In genomic region chr2L:12529949-12530849, dm6 we compare ENCODE assay signal across 1 fruit fly cellular context.
TF ChIP-seq lines count a peak whose summit lies in the region.

No protein-coding gene starts in this region.

TF ChIP-seq in whole organism, embryonic, 481 proteins besides CTCF, POLR2A, EP300 and RAD21 (continued from another document):
- TF ChIP-seq Hr51 (GFP tag; optimal IDR thresholded peaks at IDR 0.05; lab: Kevin White, UChicago) (peak in 1 of 2 experiments; percentile 67), CG31388 (GFP tag; optimal IDR thresholded peaks at IDR 0.05; lab: Kevin White, UChicago) (no peak), CG6689 (GFP tag; IDR thresholded peaks at IDR 0.05; lab: Robert Waterston, UW) (peak; percentile 47; the same call in 1 of the 2 replicates), Fer1 (GFP tag; optimal IDR thresholded peaks at IDR 0.05; lab: Kevin White, UChicago) (no peak), CG3838 (GFP tag; optimal IDR thresholded peaks at IDR 0.05; lab: Kevin White, UChicago) (no peak), gro (GFP tag; optimal IDR thresholded peaks at IDR 0.05; lab: Kevin White, UChicago) (no peak), Taf1 (GFP tag; IDR thresholded peaks at IDR 0.05; lab: Robert Waterston, UW) (no peak), CG10654 (GFP tag; optimal IDR thresholded peaks at IDR 0.05; lab: Kevin White, UChicago) (no peak), Lim3 (GFP tag; IDR thresholded peaks at IDR 0.05; lab: Robert Waterston, UW) (no peak), Trl (optimal IDR thresholded peaks at IDR 0.05; lab: Kevin White, UChicago) (no peak), Trl (GFP tag; optimal IDR thresholded peaks at IDR 0.05; lab: Kevin White, UChicago) (no peak), Hmr (GFP tag; optimal IDR thresholded peaks at IDR 0.05; lab: Kevin White, UChicago) (no peak), grn (GFP tag; optimal IDR thresholded peaks at IDR 0.05; lab: Kevin White, UChicago) (no peak), CG8359 (GFP tag; optimal IDR thresholded peaks at IDR 0.05; lab: Kevin White, UChicago; ENCODE audit: borderline replicate concordance) (no peak), Oaz (GFP tag; IDR thresholded peaks at IDR 0.05; lab: Robert Waterston, UW) (no peak), fd96Cb (tag; optimal IDR thresholded peaks at IDR 0.05; lab: Kevin White, UChicago) (peak; percentile 40), Jarid2 (GFP tag; optimal IDR thresholded peaks at IDR 0.05; lab: Kevin White, UChicago) (no peak), ems (GFP tag; optimal IDR thresholded peaks at IDR 0.05; lab: Kevin White, UChicago) (no peak), sd (tag; optimal IDR thresholded peaks at IDR 0.05; lab: Kevin White, UChicago) (no peak), Lpt (GFP tag; optimal IDR thresholded peaks at IDR 0.05; lab: Kevin White, UChicago) (no peak), lola (GFP tag; optimal IDR thresholded peaks at IDR 0.05; lab: Kevin White, UChicago) (peak in 1 of 3 experiments; percentile 11), CG34422 (GFP tag; IDR thresholded peaks at IDR 0.05; lab: Robert Waterston, UW) (no peak), dmrt11E (tag; optimal IDR thresholded peaks at IDR 0.05; lab: Kevin White, UChicago) (no peak), CG15479 (GFP tag; optimal IDR thresholded peaks at IDR 0.05; lab: Kevin White, UChicago) (no peak), dpn (GFP tag; optimal IDR thresholded peaks at IDR 0.05; lab: Kevin White, UChicago) (peak in 1 of 2 experiments; percentile 3), CG1233 (GFP tag; optimal IDR thresholded peaks at IDR 0.05; lab: Kevin White, UChicago) (no peak), Deaf1 (tag; optimal IDR thresholded peaks at IDR 0.05; lab: Kevin White, UChicago) (no peak), HLH54F (GFP tag; optimal IDR thresholded peaks at IDR 0.05; lab: Kevin White, UChicago) (no peak), yki (optimal IDR thresholded peaks at IDR 0.05; lab: Kevin White, UChicago) (no peak), cad (GFP tag; optimal IDR thresholded peaks at IDR 0.05; lab: Kevin White, UChicago) (no peak), Nf-YB (GFP tag; optimal IDR thresholded peaks at IDR 0.05; lab: Kevin White, UChicago) (no peak), zf30C (GFP tag; optimal IDR thresholded peaks at IDR 0.05; lab: Kevin White, UChicago) (no peak), CG3726 (GFP tag; IDR thresholded peaks at IDR 0.05; lab: Robert Waterston, UW) (no peak), CG17186 (GFP tag; optimal IDR thresholded peaks at IDR 0.05; lab: Kevin White, UChicago) (no peak), CG3407 (GFP tag; optimal IDR thresholded peaks at IDR 0.05; lab: Kevin White, UChicago) (no peak), CG3065 (GFP tag; optimal IDR thresholded peaks at IDR 0.05; lab: Kevin White, UChicago) (no peak), Neu2 (GFP tag; optimal IDR thresholded peaks at IDR 0.05; lab: Kevin White, UChicago; ENCODE audit: borderline replicate concordance) (no peak), CG11085 (GFP tag; IDR thresholded peaks at IDR 0.05; lab: Robert Waterston, UW) (no peak), Hr39 (optimal IDR thresholded peaks at IDR 0.05; lab: Kevin White, UChicago) (no peak), CG12659 (GFP tag; optimal IDR thresholded peaks at IDR 0.05; lab: Kevin White, UChicago) (no peak), klu (GFP tag; IDR thresholded peaks at IDR 0.05; lab: Robert Waterston, UW) (no peak), trh (GFP tag; optimal IDR thresholded peaks at IDR 0.05; lab: Kevin White, UChicago) (no peak), H2.0 (GFP tag; IDR thresholded peaks at IDR 0.05; lab: Robert Waterston, UW) (no peak), da (GFP tag; optimal IDR thresholded peaks at IDR 0.05; lab: Kevin White, UChicago) (no peak), CG34224 (GFP tag; IDR thresholded peaks at IDR 0.05; lab: Robert Waterston, UW; ENCODE audit: partially characterized antibody) (no peak), Sry-δ (GFP tag; optimal IDR thresholded peaks at IDR 0.05; lab: Kevin White, UChicago) (no peak), CG4854 (GFP tag; optimal IDR thresholded peaks at IDR 0.05; lab: Kevin White, UChicago) (no peak), Side (GFP tag; optimal IDR thresholded peaks at IDR 0.05; lab: Kevin White, UChicago) (no peak), pita (GFP tag; optimal IDR thresholded peaks at IDR 0.05; lab: Kevin White, UChicago) (no peak), psq (GFP tag; optimal IDR thresholded peaks at IDR 0.05; lab: Kevin White, UChicago) (no peak), gcm2 (GFP tag; optimal IDR thresholded peaks at IDR 0.05; lab: Kevin White, UChicago) (no peak), C15 (GFP tag; IDR thresholded peaks at IDR 0.05; lab: Robert Waterston, UW) (no peak), CG2199 (GFP tag; IDR thresholded peaks at IDR 0.05; lab: Robert Waterston, UW) (no peak), CG10543 (GFP tag; optimal IDR thresholded peaks at IDR 0.05; lab: Kevin White, UChicago) (peak; percentile 14), CG2889 (GFP tag; IDR thresholded peaks at IDR 0.05; lab: Robert Waterston, UW) (no peak), CG12155 (GFP tag; optimal IDR thresholded peaks at IDR 0.05; lab: Kevin White, UChicago) (no peak), sr (GFP tag; IDR thresholded peaks at IDR 0.05; lab: Robert Waterston, UW) (no peak), ssp (GFP tag; IDR thresholded peaks at IDR 0.05; lab: Robert Waterston, UW) (no peak), cwo (GFP tag; optimal IDR thresholded peaks at IDR 0.05; lab: Kevin White, UChicago) (no peak), Doc3 (GFP tag; IDR thresholded peaks at IDR 0.05; lab: Robert Waterston, UW; ENCODE audit: partially characterized antibody) (no peak), kay (GFP tag; optimal IDR thresholded peaks at IDR 0.05; lab: Kevin White, UChicago) (no peak), abd-A (tag; optimal IDR thresholded peaks at IDR 0.05; lab: Kevin White, UChicago) (peak; percentile 56), ttk (GFP tag; IDR thresholded peaks at IDR 0.05; lab: Robert Waterston, UW) (no peak), CG13775 (GFP tag; optimal IDR thresholded peaks at IDR 0.05; lab: Kevin White, UChicago) (no peak), ara (GFP tag; IDR thresholded peaks at IDR 0.05; lab: Robert Waterston, UW) (no peak), Eip74EF (GFP tag; optimal IDR thresholded peaks at IDR 0.05; lab: Kevin White, UChicago) (no peak), Ets97D (GFP tag; optimal IDR thresholded peaks at IDR 0.05; lab: Kevin White, UChicago) (no peak), CG4424 (GFP tag; optimal IDR thresholded peaks at IDR 0.05; lab: Kevin White, UChicago) (peak; percentile 25), Lhr (GFP tag; optimal IDR thresholded peaks at IDR 0.05; lab: Kevin White, UChicago) (no peak), Hmx (GFP tag; optimal IDR thresholded peaks at IDR 0.05; lab: Kevin White, UChicago) (no peak), CG10321 (GFP tag; IDR thresholded peaks at IDR 0.05; lab: Robert Waterston, UW) (no peak), CG7357 (GFP tag; IDR thresholded peaks at IDR 0.05; lab: Robert Waterston, UW) (no peak), exex (tag; optimal IDR thresholded peaks at IDR 0.05; lab: Kevin White, UChicago) (no peak), onecut (GFP tag; IDR thresholded peaks at IDR 0.05; lab: Robert Waterston, UW) (no peak), fd3F (GFP tag; optimal IDR thresholded peaks at IDR 0.05; lab: Kevin White, UChicago) (no peak), Aef1 (GFP tag; IDR thresholded peaks at IDR 0.05; lab: Robert Waterston, UW) (no peak), crp (GFP tag; optimal IDR thresholded peaks at IDR 0.05; lab: Kevin White, UChicago) (no peak), fru (optimal IDR thresholded peaks at IDR 0.05; lab: Kevin White, UChicago) (no peak), Ada2b (GFP tag; IDR thresholded peaks at IDR 0.05; lab: Robert Waterston, UW) (no peak), Dek (tag; optimal IDR thresholded peaks at IDR 0.05; lab: Kevin White, UChicago) (no peak), Kr (GFP tag; optimal IDR thresholded peaks at IDR 0.05; lab: Kevin White, UChicago) (no peak), CG9817 (tag; optimal IDR thresholded peaks at IDR 0.05; lab: Kevin White, UChicago) (no peak), crol (GFP tag; IDR thresholded peaks at IDR 0.05; lab: Robert Waterston, UW) (peak; percentile 83), HLHmδ (GFP tag; optimal IDR thresholded peaks at IDR 0.05; lab: Kevin White, UChicago) (no peak), gcm (GFP tag; optimal IDR thresholded peaks at IDR 0.05; lab: Kevin White, UChicago) (no peak), Bdp1 (GFP tag; optimal IDR thresholded peaks at IDR 0.05; lab: Kevin White, UChicago) (no peak), vnd (GFP tag; IDR thresholded peaks at IDR 0.05; lab: Robert Waterston, UW; ENCODE audit: partially characterized antibody) (no peak), CG6175 (GFP tag; IDR thresholded peaks at IDR 0.05; lab: Robert Waterston, UW) (no peak), CG11093 (GFP tag; IDR thresholded peaks at IDR 0.05; lab: Robert Waterston, UW) (no peak), Xrp1 (GFP tag; IDR thresholded peaks at IDR 0.05; lab: Robert Waterston, UW) (no peak), CG9876 (GFP tag; optimal IDR thresholded peaks at IDR 0.05; lab: Kevin White, UChicago) (no peak), CG6254 (GFP tag; optimal IDR thresholded peaks at IDR 0.05; lab: Kevin White, UChicago) (no peak), ci (GFP tag; IDR thresholded peaks at IDR 0.05; lab: Robert Waterston, UW) (no peak), en (GFP tag; optimal IDR thresholded peaks at IDR 0.05; lab: Kevin White, UChicago) (no peak), Dref (GFP tag; IDR thresholded peaks at IDR 0.05; lab: Robert Waterston, UW) (no peak), Atf6 (GFP tag; IDR thresholded peaks at IDR 0.05; lab: Robert Waterston, UW) (peak; percentile 34; the same call in 1 of the 2 replicates), dmrt99B (tag; optimal IDR thresholded peaks at IDR 0.05; lab: Kevin White, UChicago) (peak; percentile 59), CG4820 (GFP tag; optimal IDR thresholded peaks at IDR 0.05; lab: Kevin White, UChicago) (no peak), hbn (GFP tag; IDR thresholded peaks at IDR 0.05; lab: Robert Waterston, UW; ENCODE audit: partially characterized antibody) (no peak), ab (GFP tag; optimal IDR thresholded peaks at IDR 0.05; lab: Kevin White, UChicago) (no peak), YL-1 (GFP tag; optimal IDR thresholded peaks at IDR 0.05; lab: Kevin White, UChicago) (no peak), bbx (GFP tag; IDR thresholded peaks at IDR 0.05; lab: Robert Waterston, UW; ENCODE audit: partially characterized antibody) (no peak), CG14441 (GFP tag; IDR thresholded peaks at IDR 0.05; lab: Robert Waterston, UW) (no peak), Atf-2 (GFP tag; optimal IDR thresholded peaks at IDR 0.05; lab: Kevin White, UChicago) (no peak), MESR4 (GFP tag; optimal IDR thresholded peaks at IDR 0.05; lab: Kevin White, UChicago) (no peak), vfl (GFP tag; optimal IDR thresholded peaks at IDR 0.05; lab: Kevin White, UChicago) (no peak), vvl (GFP tag; IDR thresholded peaks at IDR 0.05; lab: Robert Waterston, UW) (peak; percentile 17), gem (tag; optimal IDR thresholded peaks at IDR 0.05; lab: Kevin White, UChicago) (peak; percentile 68)
